Worm (Caenorhabditis elegans) whole organism, L4 larva: ENCODE results near the gene Y116A8C.23.

ENCODE experiments used
- aly-2 ChIP-seq: sonication (generic microtip); optimal IDR thresholded peaks from 2 replicates; lab custom pipeline; 2018; ENCODE audit warnings: missing biosample characterization, missing genetic modification characterization
- arid-1 ChIP-seq: fragments of 200-800 bp; sonication (Bioruptor generic); conservative IDR thresholded peaks from 2 replicates; pipeline ENCODE4 v1.3.6; 2022; ENCODE audit warnings: missing genetic modification reagents, missing genetic modification characterization, missing compliant biosample characterization
- ces-1 ChIP-seq: fragments of 150-350 bp; sonication (generic microtip); optimal IDR thresholded peaks from 4 replicates; lab custom pipeline; 2014; ENCODE audit warnings: missing biosample characterization, missing genetic modification reagents, missing genetic modification characterization
- fkh-10 ChIP-seq: fragments of 150-350 bp; optimal IDR thresholded peaks from 2 replicates; lab custom pipeline; 2014; ENCODE audit warnings: missing biosample characterization, missing genetic modification reagents, missing genetic modification characterization
- hif-1 ChIP-seq, 2 experiments: sonication (generic microtip); optimal IDR thresholded peaks; 2 replicates each; lab custom pipeline; 2016 to 2017; ENCODE audit warnings: missing compliant biosample characterization in 2 of 2, missing genetic modification characterization in 2 of 2, missing genetic modification reagents in 2 of 2, missing genotype in 2 of 2, mild to moderate bottlenecking in 1 of 2
- lir-3 ChIP-seq: sonication (generic microtip); optimal IDR thresholded peaks from 2 replicates; lab custom pipeline; 2016; ENCODE audit warnings: mild to moderate bottlenecking, missing genetic modification characterization, missing compliant biosample characterization
- mdt-29 ChIP-seq: fragments of 200-800 bp; sonication (Bioruptor generic); IDR thresholded peaks from 2 replicates; pipeline ENCODE4 v1.3.6; 2022; ENCODE audit warnings: missing genetic modification reagents, missing genetic modification characterization, missing compliant biosample characterization
- mxl-2 ChIP-seq: fragments of 200-800 bp; sonication (Bioruptor generic); conservative IDR thresholded peaks from 2 replicates; pipeline ENCODE4 v1.3.6; 2022; ENCODE audit warnings: missing genetic modification reagents, missing genetic modification characterization, missing compliant biosample characterization
- nhr-42 ChIP-seq: fragments of 200-800 bp; sonication (Bioruptor generic); IDR thresholded peaks from 2 replicates; pipeline ENCODE4 v1.3.6; 2022; ENCODE audit warnings: missing genetic modification characterization, missing compliant biosample characterization
- nhr-6 ChIP-seq: fragments of 150-350 bp; optimal IDR thresholded peaks from 2 replicates; lab custom pipeline; 2014; ENCODE audit warnings: missing biosample characterization, missing genetic modification characterization
- nhr-76 ChIP-seq: fragments of 150-350 bp; optimal IDR thresholded peaks from 2 replicates; lab custom pipeline; 2014; ENCODE audit warnings: missing biosample characterization, missing genetic modification characterization
- pha-4 ChIP-seq, 2 experiments: fragments of 150-350 bp in 1 of 2; fragments of 200-800 bp in 1 of 2; sonication (Bioruptor generic) in 1 of 2; IDR thresholded peaks in 1 of 2; optimal IDR thresholded peaks in 1 of 2; 2 replicates each; pipeline versions ENCODE4 v1.3.6 to Lab custom; 2014 to 2022; ENCODE audit warnings: missing genetic modification characterization in 2 of 2, missing genetic modification reagents in 2 of 2, missing biosample characterization in 1 of 2, missing compliant biosample characterization in 1 of 2
- unc-62 ChIP-seq, 3 experiments: fragments of 150-350 bp in 1 of 3; sonication (generic microtip); optimal IDR thresholded peaks in 2 of 3; peaks in 1 of 3; 1 replicate in 1 of 3; 2 replicates in 2 of 3; lab custom pipeline; 2014 to 2017; ENCODE audit warnings: missing biosample characterization in 3 of 3, missing genetic modification characterization in 3 of 3, missing genetic modification reagents in 3 of 3, missing genotype in 1 of 3

ce11 chrIV:17103116-17103515 is 49.8 kb downstream of the Y116A8C.23 start:
- TF ChIP-seq mdt-29 (no peak), lir-3 (no peak), ces-1 (GFP tag; lab: Kevin White, UChicago) (no peak), pha-4 (GFP tag; IDR thresholded peaks at IDR 0.05; lab: Robert Waterston, UW) (no peak), pha-4 (tag; optimal IDR thresholded peaks at IDR 0.05; lab: Kevin White, UChicago) (no peak), arid-1 (GFP tag; lab: Robert Waterston, UW) (no peak), unc-62 (GFP tag; optimal IDR thresholded peaks at IDR 0.05 in 1 of 2; lab: Kevin White, UChicago) (peak in 1 of 2 experiments; percentile 50), unc-62 (tag; optimal IDR thresholded peaks at IDR 0.05; lab: Kevin White, UChicago) (no peak), hif-1 (tag; optimal IDR thresholded peaks at IDR 0.05; lab: Kevin White, UChicago) (no peak), nhr-6 (no peak), aly-2 (tag; lab: Kevin White, UChicago) (no peak), nhr-76 (tag; lab: Kevin White, UChicago) (no peak), fkh-10 (GFP tag; lab: Kevin White, UChicago) (no peak), nhr-42 (GFP tag; lab: Robert Waterston, UW) (no peak), mxl-2 (GFP tag; lab: Robert Waterston, UW) (no peak)
